Worm (Caenorhabditis elegans): ENCODE results near the gene math-16.

- TF ChIP-seq mep-1 (tag; optimal IDR thresholded peaks at IDR 0.05) = no peak
- TF ChIP-seq nhr-28 (tag; optimal IDR thresholded peaks at IDR 0.05) = no peak
- no peak for TF ChIP-seq mab-5 (tag; optimal IDR thresholded peaks at IDR 0.05)
- no peak for TF ChIP-seq blmp-1 (tag; optimal IDR thresholded peaks at IDR 0.05)
- no peak for TF ChIP-seq lin-13 (tag; optimal IDR thresholded peaks at IDR 0.05)
Measured at ce11 chrII:1899934-1900333, 21.4 kb upstream of the math-16 start, which contains the start of gene math-24.

All from whole organism, mixed stage, embryonic.